Worm (Caenorhabditis elegans) whole organism, young adult: ENCODE measurements around the gene idhb-1.
A peak's percentile ranks its signal among the peaks of the same experiment; 100 is the strongest.

Source experiments
- F57C9.4 ChIP-seq: sonication (generic microtip); optimal IDR thresholded peaks from 2 replicates; lab custom pipeline; 2017; ENCODE audit warnings: mild to moderate bottlenecking, missing genetic modification characterization, missing compliant biosample characterization
- ama-1 ChIP-seq, 3 experiments: fragments of 150-350 bp in 1 of 3; sonication (generic microtip) in 2 of 3; optimal IDR thresholded peaks; 2 replicates each; lab custom pipeline; 2014 to 2018; ENCODE audit warnings: missing biosample characterization in 2 of 3, missing genetic modification characterization in 2 of 3, missing genetic modification reagents in 2 of 3
- cebp-2 ChIP-seq: fragments of 200-800 bp; sonication (Bioruptor generic); IDR thresholded peaks from 2 replicates; pipeline ENCODE4 v1.3.6; 2022; ENCODE audit warnings: missing genetic modification characterization, missing compliant biosample characterization
- dpl-1 ChIP-seq: fragments of 150-350 bp; optimal IDR thresholded peaks from 2 replicates; lab custom pipeline; 2014; ENCODE audit warnings: missing biosample characterization, missing genetic modification reagents, missing genetic modification characterization
- him-1 ChIP-seq: sonication (generic microtip); optimal IDR thresholded peaks from 2 replicates; lab custom pipeline; 2016; ENCODE audit warnings: missing genotype, missing genetic modification reagents, missing genetic modification characterization, missing compliant biosample characterization
- nfya-2 ChIP-seq: fragments of 200-800 bp; sonication (Bioruptor generic); IDR thresholded peaks from 2 replicates; pipeline ENCODE4 v1.3.6; 2022; ENCODE audit warnings: missing genetic modification reagents, missing genetic modification characterization, missing compliant biosample characterization
- pha-4 ChIP-seq: fragments of 150-350 bp; sonication (generic microtip); optimal IDR thresholded peaks from 2 replicates; lab custom pipeline; 2014; ENCODE audit warnings: missing biosample characterization, missing genetic modification reagents, missing genetic modification characterization
- snpc-4 ChIP-seq, 5 experiments: fragments of 150-350 bp in 1 of 5; sonication (generic microtip) in 4 of 5; optimal IDR thresholded peaks; 2 replicates each; lab custom pipeline; 2014 to 2018; ENCODE audit warnings: missing genetic modification characterization in 5 of 5, missing biosample characterization in 3 of 5, antibody characterized with exemption in 2 of 5, mild to moderate bottlenecking in 2 of 5, missing compliant biosample characterization in 2 of 5, missing genotype in 2 of 5, moderate library complexity in 2 of 5, missing genetic modification reagents in 1 of 5
- tbx-9 ChIP-seq: sonication (generic microtip); optimal IDR thresholded peaks from 2 replicates; lab custom pipeline; 2016; ENCODE audit warnings: borderline replicate concordance, missing genetic modification characterization, inconsistent platforms, missing compliant biosample characterization
- ztf-3 ChIP-seq: fragments of 200-800 bp; sonication (Bioruptor generic); optimal IDR thresholded peaks from 2 replicates; lab custom pipeline; 2018; ENCODE audit warnings: mild to moderate bottlenecking, missing genetic modification characterization, missing compliant biosample characterization

DNA sequence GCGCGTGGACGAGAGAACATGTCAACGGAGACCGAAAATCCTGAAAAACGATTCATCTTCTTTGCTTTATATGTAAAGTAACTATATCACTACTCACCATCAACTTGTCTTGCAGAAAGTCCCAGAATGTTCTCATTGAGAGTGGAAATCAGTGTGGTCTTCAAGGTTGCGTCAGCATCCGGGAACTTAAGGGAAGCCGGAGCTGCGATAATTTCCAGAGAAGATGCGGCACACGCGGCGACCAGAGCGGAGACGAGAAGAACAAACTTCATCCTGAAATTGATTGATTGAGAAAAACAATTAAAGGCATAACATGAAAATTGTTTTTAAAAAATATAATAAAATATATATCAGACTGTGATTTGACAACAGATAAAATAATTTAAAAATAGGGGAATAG, 9.6 kb downstream of the idhb-1 start, which contains the start of gene vha-20:
- TF ChIP-seq dpl-1, result no peak
- no peak for TF ChIP-seq snpc-4 (GFP tag; optimal IDR thresholded peaks at IDR 0.05; lab: Kevin White, UChicago)
- peak in 1 of 4 experiments; percentile 8 for TF ChIP-seq snpc-4 (tag; optimal IDR thresholded peaks at IDR 0.05; lab: Kevin White, UChicago)
- TF ChIP-seq F57C9.4 (tag; lab: Kevin White, UChicago), result no peak
- no peak for TF ChIP-seq ztf-3 (GFP tag; lab: Kevin White, UChicago)
- no peak for TF ChIP-seq ama-1 (optimal IDR thresholded peaks at IDR 0.05; lab: Kevin White, UChicago)
- no peak for TF ChIP-seq ama-1 (GFP tag; optimal IDR thresholded peaks at IDR 0.05; lab: Kevin White, UChicago)
- TF ChIP-seq tbx-9, result no peak
- TF ChIP-seq cebp-2 (GFP tag; lab: Robert Waterston, UW), result no peak
- no peak for TF ChIP-seq him-1 (tag; lab: Kevin White, UChicago)
- TF ChIP-seq pha-4, result no peak
- no peak for TF ChIP-seq nfya-2 (GFP tag; lab: Robert Waterston, UW)
